Worm (Caenorhabditis elegans) whole organism, mixed stage, embryonic: ENCODE results near the gene tsn-1.

ENCODE experiments used
- bed-3 ChIP-seq: fragments of 200-800 bp; sonication (Bioruptor generic); optimal IDR thresholded peaks from 3 replicates; lab custom pipeline; 2018; ENCODE audit warnings: mild to moderate bottlenecking, missing genetic modification characterization, moderate library complexity, missing compliant biosample characterization
- ceh-39 ChIP-seq: fragments of 150-350 bp; optimal IDR thresholded peaks from 2 replicates; lab custom pipeline; 2014; ENCODE audit warnings: missing biosample characterization, missing genetic modification characterization
- cnd-1 ChIP-seq: fragments of 200-800 bp; sonication (Bioruptor generic); optimal IDR thresholded peaks from 2 replicates; lab custom pipeline; 2018; ENCODE audit warnings: mild to moderate bottlenecking, missing genetic modification characterization, missing compliant biosample characterization
- elt-3 ChIP-seq: fragments of 150-350 bp; optimal IDR thresholded peaks from 2 replicates; lab custom pipeline; 2014; ENCODE audit warnings: missing biosample characterization, missing genetic modification characterization
- flh-1 ChIP-seq: fragments of 200-800 bp; sonication (Bioruptor generic); optimal IDR thresholded peaks from 2 replicates; lab custom pipeline; 2018; ENCODE audit warnings: mild to moderate bottlenecking, missing genetic modification characterization, moderate library complexity, missing compliant biosample characterization
- hlh-1 ChIP-seq: fragments of 150-350 bp; optimal IDR thresholded peaks from 2 replicates; lab custom pipeline; 2014; ENCODE audit warnings: missing biosample characterization, missing genetic modification reagents, missing genetic modification characterization
- lin-13 ChIP-seq: fragments of 150-350 bp; optimal IDR thresholded peaks from 2 replicates; lab custom pipeline; 2014; ENCODE audit warnings: missing biosample characterization, missing genetic modification characterization
- lsy-2 ChIP-seq: fragments of 150-350 bp; optimal IDR thresholded peaks from 2 replicates; lab custom pipeline; 2014; ENCODE audit warnings: missing biosample characterization, missing genetic modification characterization
- mab-5 ChIP-seq: fragments of 150-350 bp; optimal IDR thresholded peaks from 2 replicates; lab custom pipeline; 2014; ENCODE audit warnings: missing biosample characterization, missing genetic modification characterization
- mep-1 ChIP-seq: fragments of 150-350 bp; optimal IDR thresholded peaks from 2 replicates; lab custom pipeline; 2017; ENCODE audit warnings: missing biosample characterization, missing genetic modification reagents, missing genetic modification characterization, inconsistent platforms
- nhr-12 ChIP-seq: fragments of 150-350 bp; optimal IDR thresholded peaks from 2 replicates; lab custom pipeline; 2014; ENCODE audit warnings: missing biosample characterization, missing genetic modification characterization
- unc-39 ChIP-seq: fragments of 150-350 bp; optimal IDR thresholded peaks from 2 replicates; lab custom pipeline; 2014; ENCODE audit warnings: missing biosample characterization, missing genetic modification characterization
- unc-62 ChIP-seq: fragments of 150-350 bp; optimal IDR thresholded peaks from 2 replicates; lab custom pipeline; 2014; ENCODE audit warnings: missing biosample characterization, missing genetic modification reagents, missing genetic modification characterization

DNA sequence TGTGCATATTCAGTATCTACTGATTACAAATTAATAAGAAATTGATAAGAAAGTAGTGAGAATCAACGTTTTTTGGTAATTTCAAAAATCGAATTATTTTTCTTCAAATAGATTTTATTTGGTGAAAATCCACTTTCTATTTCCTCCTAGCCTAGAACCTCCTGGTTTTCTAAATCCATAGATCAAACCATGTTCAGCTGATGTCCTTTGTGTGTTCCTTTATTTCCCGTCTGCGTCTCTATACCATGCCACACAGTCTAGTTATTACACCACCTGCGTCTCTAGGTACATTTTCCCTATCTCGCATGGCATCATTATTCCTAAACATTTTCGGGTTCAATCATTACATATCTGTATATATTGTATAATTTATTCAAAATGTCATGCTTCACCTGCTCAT is 13.5 kb upstream of the tsn-1 start, which contains the start of gene F10G7.5:
- TF ChIP-seq flh-1 (GFP tag; lab: Kevin White, UChicago) (no peak), lin-13 (no peak), hlh-1 (tag; lab: Kevin White, UChicago) (no peak), cnd-1 (tag; lab: Kevin White, UChicago) (no peak), unc-39 (tag; lab: Kevin White, UChicago) (no peak), nhr-12 (tag; lab: Kevin White, UChicago) (no peak), mab-5 (tag; lab: Kevin White, UChicago) (no peak), mep-1 (no peak), elt-3 (tag; lab: Kevin White, UChicago) (no peak), lsy-2 (no peak), bed-3 (GFP tag; lab: Kevin White, UChicago) (no peak), ceh-39 (no peak), unc-62 (GFP tag; lab: Kevin White, UChicago) (no peak)
